Worm (Caenorhabditis elegans): Measurements from ENCODE around the gene srg-56.

srg-56 gene

ce11 chrV:2758437-2758836, 20.4 kb upstream of the srg-56 start:
- no peak for TF ChIP-seq madf-2 (tag; optimal IDR thresholded peaks at IDR 0.05)
- no peak for TF ChIP-seq zip-5 (tag; optimal IDR thresholded peaks at IDR 0.05)
- no peak for TF ChIP-seq unc-42 (tag; optimal IDR thresholded peaks at IDR 0.05)
- no peak for TF ChIP-seq mec-3 (tag; optimal IDR thresholded peaks at IDR 0.05; ENCODE audit: borderline replicate concordance)
- no peak for TF ChIP-seq C38D4.7 (GFP tag; optimal IDR thresholded peaks at IDR 0.05)
- no peak for TF ChIP-seq dve-1 (tag; optimal IDR thresholded peaks at IDR 0.05)
- no peak for TF ChIP-seq ceh-22 (tag; optimal IDR thresholded peaks at IDR 0.05)
- no peak for TF ChIP-seq sox-4 (tag; optimal IDR thresholded peaks at IDR 0.05)
- no peak for TF ChIP-seq pqm-1 (tag; optimal IDR thresholded peaks at IDR 0.05)
- TF ChIP-seq che-1 (tag; optimal IDR thresholded peaks at IDR 0.05) = no peak
- TF ChIP-seq Y22D7AL.16 (tag; optimal IDR thresholded peaks at IDR 0.05) = no peak
- TF ChIP-seq ceh-19 (GFP tag; optimal IDR thresholded peaks at IDR 0.05) = no peak
- no peak for TF ChIP-seq K02D7.2 (tag; optimal IDR thresholded peaks at IDR 0.05)
- no peak for TF ChIP-seq hlh-6 (tag; optimal IDR thresholded peaks at IDR 0.05)
- no peak for TF ChIP-seq pros-1 (tag; optimal IDR thresholded peaks at IDR 0.05)
- no peak for TF ChIP-seq elt-2 (tag; optimal IDR thresholded peaks at IDR 0.05)
- no peak for TF ChIP-seq unc-3 (GFP tag; conservative IDR thresholded peaks at IDR 0.05)
- no peak for TF ChIP-seq unc-3 (tag; optimal IDR thresholded peaks at IDR 0.05)
- TF ChIP-seq ceh-45 (GFP tag; IDR thresholded peaks at IDR 0.05) = no peak

- no peak for TF ChIP-seq hlh-30 (tag; optimal IDR thresholded peaks at IDR 0.05; ENCODE audit: insufficient read depth)
- TF ChIP-seq ama-1 (optimal IDR thresholded peaks at IDR 0.05) = no peak
- no peak for TF ChIP-seq madf-2 (tag; optimal IDR thresholded peaks at IDR 0.05)
- no peak for TF ChIP-seq lim-6 (tag; optimal IDR thresholded peaks at IDR 0.05)
- no peak for TF ChIP-seq eyg-1 (tag; optimal IDR thresholded peaks at IDR 0.05)
- no peak for TF ChIP-seq T23F11.4 (GFP tag; optimal IDR thresholded peaks at IDR 0.05)
- TF ChIP-seq fax-1 (tag; optimal IDR thresholded peaks at IDR 0.05) = no peak
- TF ChIP-seq ceh-45 (GFP tag; IDR thresholded peaks at IDR 0.05) = no peak
- TF ChIP-seq fkh-10 (GFP tag; optimal IDR thresholded peaks at IDR 0.05) = no peak
- no peak for TF ChIP-seq dmd-4 (tag; optimal IDR thresholded peaks at IDR 0.05; ENCODE audit: borderline replicate concordance)
Measured at ce11 chrV:2757226-2757893, 19.3 kb upstream of the srg-56 start, which contains the start of gene srx-28. srx-28 (minus strand) TSS chrV:2757276.

ce11 chrV:2753007-2753406, 14.9 kb upstream of the srg-56 start, which contains the start of gene srx-26:
srx-26 (minus strand) TSS chrV:2753107.
- TF ChIP-seq nhr-11 (tag; optimal IDR thresholded peaks at IDR 0.05) (no peak), T23F11.4 (GFP tag; optimal IDR thresholded peaks at IDR 0.05) (no peak), K09A11.1 (tag; optimal IDR thresholded peaks at IDR 0.05; ENCODE audit: insufficient read depth) (no peak), fkh-10 (GFP tag; optimal IDR thresholded peaks at IDR 0.05) (no peak), dmd-4 (tag; optimal IDR thresholded peaks at IDR 0.05; ENCODE audit: borderline replicate concordance) (no peak), ceh-45 (GFP tag; IDR thresholded peaks at IDR 0.05) (no peak), syd-9 (tag; optimal IDR thresholded peaks at IDR 0.05) (no peak), lin-11 (tag; optimal IDR thresholded peaks at IDR 0.05) (no peak), unc-3 (GFP tag; conservative IDR thresholded peaks at IDR 0.05) (no peak), unc-3 (tag; optimal IDR thresholded peaks at IDR 0.05) (no peak), mec-3 (tag; optimal IDR thresholded peaks at IDR 0.05; ENCODE audit: borderline replicate concordance) (no peak), C38D4.7 (GFP tag; optimal IDR thresholded peaks at IDR 0.05) (no peak), Y22D7AL.16 (tag; optimal IDR thresholded peaks at IDR 0.05) (no peak), F13H6.1 (tag; optimal IDR thresholded peaks at IDR 0.05) (no peak), rnt-1 (tag; optimal IDR thresholded peaks at IDR 0.05) (no peak), tbx-7 (tag; optimal IDR thresholded peaks at IDR 0.05) (no peak), ceh-24 (tag; optimal IDR thresholded peaks at IDR 0.05) (no peak), fax-1 (tag; optimal IDR thresholded peaks at IDR 0.05) (no peak), unc-42 (tag; optimal IDR thresholded peaks at IDR 0.05) (no peak), ref-2 (tag; optimal IDR thresholded peaks at IDR 0.05) (no peak), pqm-1 (tag; optimal IDR thresholded peaks at IDR 0.05) (no peak)

Data from whole organism, late embryonic.